Fruit fly (Drosophila melanogaster): ENCODE results near the gene CG10862.

Gene CG10862

dm6 chr3L:3649527-3649926 is 5.0 kb downstream of the CG10862 start:
- TF ChIP-seq pdm3 (GFP tag; optimal IDR thresholded peaks at IDR 0.05) (peak; percentile 59), CG6808 (GFP tag; optimal IDR thresholded peaks at IDR 0.05) (no peak), Hr38 (GFP tag; optimal IDR thresholded peaks at IDR 0.05) (no peak), Lpt (GFP tag; optimal IDR thresholded peaks at IDR 0.05) (peak; percentile 55), vri (GFP tag; optimal IDR thresholded peaks at IDR 0.05) (no peak), CG10669 (GFP tag; optimal IDR thresholded peaks at IDR 0.05) (no peak), Met (GFP tag; optimal IDR thresholded peaks at IDR 0.05) (peak; percentile 63), CG31627 (GFP tag; optimal IDR thresholded peaks at IDR 0.05) (peak; percentile 31), CG7368 (GFP tag; optimal IDR thresholded peaks at IDR 0.05) (no peak), Hr39 (GFP tag; optimal IDR thresholded peaks at IDR 0.05) (peak; percentile 18), svp (GFP tag) (peak; percentile 78), Blimp-1 (GFP tag; optimal IDR thresholded peaks at IDR 0.05) (no peak), CG8119 (GFP tag; IDR thresholded peaks at IDR 0.05) (peak; percentile 74), OdsH (GFP tag; optimal IDR thresholded peaks at IDR 0.05) (peak; percentile 53), CG32006 (GFP tag; optimal IDR thresholded peaks at IDR 0.05) (peak; percentile 69), CG6792 (GFP tag; optimal IDR thresholded peaks at IDR 0.05) (peak; percentile 48), CG8319 (GFP tag; optimal IDR thresholded peaks at IDR 0.05) (no peak), CG11294 (GFP tag; IDR thresholded peaks at IDR 0.05) (peak; percentile 49; the same call in 1 of the 2 replicates), CG3032 (tag; optimal IDR thresholded peaks at IDR 0.05) (no peak), CG15336 (GFP tag; IDR thresholded peaks at IDR 0.05) (peak; percentile 66; the same call in 1 of the 2 replicates), fkh (GFP tag; optimal IDR thresholded peaks at IDR 0.05) (no peak), spab (GFP tag; optimal IDR thresholded peaks at IDR 0.05) (no peak), dac (GFP tag; optimal IDR thresholded peaks at IDR 0.05) (peak; percentile 19), net (GFP tag; optimal IDR thresholded peaks at IDR 0.05) (peak; percentile 49), cyc (GFP tag; optimal IDR thresholded peaks at IDR 0.05) (peak; percentile 45), CG8632 (GFP tag; optimal IDR thresholded peaks at IDR 0.05) (peak; percentile 1), Sox15 (GFP tag; optimal IDR thresholded peaks at IDR 0.05) (no peak), lz (GFP tag; optimal IDR thresholded peaks at IDR 0.05) (peak; percentile 61), CG3919 (GFP tag; optimal IDR thresholded peaks at IDR 0.05) (peak; percentile 13), acj6 (GFP tag; optimal IDR thresholded peaks at IDR 0.05) (peak; percentile 34), Smox (GFP tag; optimal IDR thresholded peaks at IDR 0.05) (peak; percentile 48), CG9139 (GFP tag; optimal IDR thresholded peaks at IDR 0.05) (no peak), CG11762 (GFP tag; optimal IDR thresholded peaks at IDR 0.05; ENCODE audit: insufficient read depth) (no peak), CG16779 (tag; optimal IDR thresholded peaks at IDR 0.05) (no peak), salr (GFP tag; optimal IDR thresholded peaks at IDR 0.05) (peak in 1 of 2 experiments; percentile 42), Gug (GFP tag; IDR thresholded peaks at IDR 0.05) (no peak), CG11902 (GFP tag; optimal IDR thresholded peaks at IDR 0.05) (no peak), dsx (GFP tag; optimal IDR thresholded peaks at IDR 0.05; ENCODE audit: poor library complexity, severe bottlenecking) (no peak), eg (GFP tag; IDR thresholded peaks at IDR 0.05) (peak; percentile 84), Sox102F (GFP tag; optimal IDR thresholded peaks at IDR 0.05) (peak; percentile 62), achi (GFP tag; optimal IDR thresholded peaks at IDR 0.05) (peak; percentile 46), CG4318 (GFP tag; optimal IDR thresholded peaks at IDR 0.05) (peak; percentile 22), topi (GFP tag; optimal IDR thresholded peaks at IDR 0.05) (peak; percentile 51), Hr4 (GFP tag; optimal IDR thresholded peaks at IDR 0.05) (peak; percentile 71), Eip93F (GFP tag; optimal IDR thresholded peaks at IDR 0.05) (no peak), CG10631 (GFP tag; optimal IDR thresholded peaks at IDR 0.05) (peak; percentile 40), CG6276 (GFP tag; optimal IDR thresholded peaks at IDR 0.05) (peak; percentile 50), fd59A (GFP tag; optimal IDR thresholded peaks at IDR 0.05) (no peak), CG34406 (GFP tag; optimal IDR thresholded peaks at IDR 0.05) (peak; percentile 27), Ets96B (tag; optimal IDR thresholded peaks at IDR 0.05) (no peak), Sox14 (GFP tag; optimal IDR thresholded peaks at IDR 0.05) (peak; percentile 34), Ets21C (GFP tag; optimal IDR thresholded peaks at IDR 0.05) (peak; percentile 27), fd85E (GFP tag; optimal IDR thresholded peaks at IDR 0.05) (no peak)

Measured in whole organism, prepupa.